Fruit fly (Drosophila melanogaster) whole organism: Measurements from ENCODE around the gene rdx.

ENCODE experiments used
- EcR ChIP-seq, 2 experiments: fragments of >200 bp; optimal IDR thresholded peaks; 2 replicates each; lab custom pipeline; 2017; ENCODE audit warnings: missing biosample characterization in 2 of 2, missing genetic modification characterization in 2 of 2, missing genetic modification reagents in 2 of 2
- pan ChIP-seq: fragments of >200 bp; optimal IDR thresholded peaks from 2 replicates; lab custom pipeline; 2017

DNA sequence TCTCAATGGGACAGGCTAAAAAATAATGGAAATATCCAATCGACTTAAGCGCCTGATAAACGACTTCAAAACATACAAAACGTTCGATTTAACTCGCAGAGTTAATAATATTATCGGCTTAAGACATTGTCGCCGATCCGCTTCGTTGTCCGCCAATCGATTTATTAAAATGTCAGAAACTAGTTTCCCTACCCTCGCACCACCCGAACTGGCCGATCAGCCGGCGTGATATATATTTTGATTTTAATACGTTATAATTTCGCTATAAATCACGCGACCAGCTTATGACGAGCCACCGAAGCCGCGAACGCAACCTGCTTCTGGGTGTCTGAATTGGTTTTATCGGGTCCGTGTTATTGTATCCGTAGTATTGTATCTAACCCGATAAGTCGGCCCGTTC, 104.3 kb downstream of the rdx start:
- no peak for TF ChIP-seq pan
- no peak for TF ChIP-seq EcR (GFP tag; optimal IDR thresholded peaks at IDR 0.05; lab: Kevin White, UChicago)
